Fruit fly (Drosophila melanogaster) whole organism, embryonic: Measurements from ENCODE around the gene fbl.
A peak's percentile ranks its signal among the peaks of the same experiment; 100 is the strongest.

ENCODE experiments used
- CG1024 ChIP-seq: fragments of 200-800 bp; sonication (Bioruptor generic); IDR thresholded peaks from 2 replicates; pipeline ENCODE4 v1.3.6; 2022; ENCODE audit warnings: missing biosample characterization, missing genetic modification characterization
- CG12104 ChIP-seq: fragments of 200-800 bp; sonication (Bioruptor generic); optimal IDR thresholded peaks from 3 replicates; lab custom pipeline; 2016; ENCODE audit warnings: missing biosample characterization, missing genetic modification characterization
- CG14667 ChIP-seq: fragments of 200-800 bp; sonication (Bioruptor generic); IDR thresholded peaks from 2 replicates; pipeline ENCODE4 v1.3.6; 2022; ENCODE audit warnings: missing biosample characterization, missing genetic modification characterization
- CG15479 ChIP-seq: fragments of 200-800 bp; sonication (Bioruptor generic); optimal IDR thresholded peaks from 3 replicates; lab custom pipeline; 2019; ENCODE audit warnings: missing biosample characterization, mild to moderate bottlenecking, missing genetic modification characterization, moderate library complexity
- CG15514 ChIP-seq: fragments of 200-800 bp; sonication (Bioruptor generic); optimal IDR thresholded peaks from 3 replicates; lab custom pipeline; 2017; ENCODE audit warnings: missing biosample characterization, missing genetic modification characterization, mild to moderate bottlenecking, moderate library complexity, missing genetic modification reagents
- CG16813 ChIP-seq: fragments of 200-800 bp; sonication (Bioruptor generic); IDR thresholded peaks from 3 replicates; pipeline ENCODE4 v1.3.6; 2022; ENCODE audit warnings: missing biosample characterization, missing genetic modification characterization; ENCODE audit not compliant: partially characterized antibody
- CG2116 ChIP-seq: fragments of 200-800 bp; sonication (Bioruptor generic); optimal IDR thresholded peaks from 3 replicates; lab custom pipeline; 2018; ENCODE audit warnings: missing biosample characterization, mild to moderate bottlenecking, missing genetic modification characterization
- CG2875 ChIP-seq: fragments of 200-800 bp; sonication (Bioruptor generic); optimal IDR thresholded peaks from 2 replicates; lab custom pipeline; 2017; ENCODE audit warnings: missing biosample characterization, mild to moderate bottlenecking, missing genetic modification characterization, missing genetic modification reagents
- CG30403 ChIP-seq: fragments of 200-800 bp; sonication (Bioruptor generic); optimal IDR thresholded peaks from 3 replicates; lab custom pipeline; 2016; ENCODE audit warnings: missing biosample characterization, missing genetic modification characterization
- CG3407 ChIP-seq: fragments of 200-800 bp; sonication (Bioruptor generic); optimal IDR thresholded peaks from 2 replicates; lab custom pipeline; 2018; ENCODE audit warnings: missing biosample characterization, mild to moderate bottlenecking, missing genetic modification characterization
- CG4707 ChIP-seq: fragments of 200-800 bp; sonication (Bioruptor generic); optimal IDR thresholded peaks from 2 replicates; lab custom pipeline; 2018; ENCODE audit warnings: missing biosample characterization, mild to moderate bottlenecking, missing genetic modification characterization, moderate library complexity
- CG4854 ChIP-seq: fragments of 200-800 bp; sonication (Bioruptor generic); optimal IDR thresholded peaks from 2 replicates; lab custom pipeline; 2016; ENCODE audit warnings: missing biosample characterization, missing genetic modification characterization, inconsistent platforms
- CG6254 ChIP-seq: fragments of 200-800 bp; sonication (Bioruptor generic); optimal IDR thresholded peaks from 3 replicates; lab custom pipeline; 2017; ENCODE audit warnings: mild to moderate bottlenecking, missing biosample characterization, missing genetic modification reagents, missing genetic modification characterization
- Chrac-16 ChIP-seq: fragments of 200-800 bp; sonication (Bioruptor generic); optimal IDR thresholded peaks from 3 replicates; lab custom pipeline; 2016; ENCODE audit warnings: missing biosample characterization, missing genetic modification characterization
- CkIIα-i1 ChIP-seq: fragments of 200-800 bp; sonication (Bioruptor generic); IDR thresholded peaks from 2 replicates; pipeline ENCODE4 v1.3.6; 2022; ENCODE audit warnings: missing biosample characterization, missing genetic modification characterization
- CoRest ChIP-seq: fragments of 200-800 bp; sonication (Bioruptor generic); optimal IDR thresholded peaks from 3 replicates; lab custom pipeline; 2018; ENCODE audit warnings: missing biosample characterization, mild to moderate bottlenecking, missing genetic modification characterization, moderate library complexity
- Fer1 ChIP-seq: fragments of 200-800 bp; sonication (Bioruptor generic); optimal IDR thresholded peaks from 2 replicates; lab custom pipeline; 2017; ENCODE audit warnings: missing biosample characterization, mild to moderate bottlenecking, missing genetic modification characterization
- Fer2 ChIP-seq: fragments of 200-800 bp; sonication (Bioruptor generic); optimal IDR thresholded peaks from 2 replicates; lab custom pipeline; 2018; ENCODE audit warnings: missing biosample characterization, mild to moderate bottlenecking, missing genetic modification characterization, moderate library complexity
- HmgZ ChIP-seq: fragments of 200-800 bp; sonication (Bioruptor generic); optimal IDR thresholded peaks from 2 replicates; lab custom pipeline; 2018; ENCODE audit warnings: missing biosample characterization, mild to moderate bottlenecking, missing genetic modification characterization
- MESR4 ChIP-seq: fragments of 200-800 bp; sonication (Bioruptor generic); optimal IDR thresholded peaks from 2 replicates; lab custom pipeline; 2018; ENCODE audit warnings: missing biosample characterization, mild to moderate bottlenecking, missing genetic modification characterization, moderate library complexity
- Max ChIP-seq: fragments of 200-800 bp; sonication (Bioruptor generic); optimal IDR thresholded peaks from 2 replicates; lab custom pipeline; 2016; ENCODE audit warnings: missing biosample characterization, mild to moderate bottlenecking, missing genetic modification characterization
- NC2β ChIP-seq: fragments of 200-800 bp; sonication (Bioruptor generic); optimal IDR thresholded peaks from 2 replicates; lab custom pipeline; 2016; ENCODE audit warnings: missing biosample characterization, missing genetic modification characterization
- NFAT ChIP-seq: fragments of 200-800 bp; sonication (Bioruptor generic); IDR thresholded peaks from 2 replicates; pipeline ENCODE4 v1.3.6; 2022; ENCODE audit warnings: missing biosample characterization, missing genetic modification characterization
- Nf-YC ChIP-seq: fragments of 200-800 bp; optimal IDR thresholded peaks from 3 replicates; lab custom pipeline; 2019; ENCODE audit warnings: missing biosample characterization, mild to moderate bottlenecking, missing genetic modification characterization, moderate library complexity
- Pdp1 ChIP-seq, 2 experiments: fragments of 200-800 bp; sonication (Bioruptor generic); optimal IDR thresholded peaks; 3 replicates each; lab custom pipeline; 2016; ENCODE audit warnings: missing biosample characterization in 2 of 2, missing genetic modification characterization in 2 of 2, mild to moderate bottlenecking in 1 of 2, moderate library complexity in 1 of 2
- Ravus ChIP-seq: fragments of 200-800 bp; sonication (Bioruptor generic); IDR thresholded peaks from 2 replicates; pipeline ENCODE4 v1.3.6; 2022; ENCODE audit warnings: missing biosample characterization, missing genetic modification characterization
- Scr ChIP-seq: fragments of 200-800 bp; sonication (Bioruptor generic); IDR thresholded peaks from 2 replicates; pipeline ENCODE4 v1.3.6; 2022; ENCODE audit warnings: missing biosample characterization, missing genetic modification characterization; ENCODE audit not compliant: partially characterized antibody
- Ssrp ChIP-seq: fragments of 200-800 bp; sonication (Bioruptor generic); optimal IDR thresholded peaks from 2 replicates; lab custom pipeline; 2018; ENCODE audit warnings: missing biosample characterization, mild to moderate bottlenecking, missing genetic modification characterization, moderate library complexity
- cg ChIP-seq: fragments of 200-800 bp; sonication (Bioruptor generic); optimal IDR thresholded peaks from 3 replicates; lab custom pipeline; 2019; ENCODE audit warnings: missing biosample characterization, mild to moderate bottlenecking, missing genetic modification characterization, moderate library complexity
- crc ChIP-seq: fragments of 200-800 bp; sonication (Bioruptor generic); optimal IDR thresholded peaks from 2 replicates; lab custom pipeline; 2016; ENCODE audit warnings: missing biosample characterization, missing genetic modification characterization
- dimm ChIP-seq: fragments of 200-800 bp; sonication (Bioruptor generic); IDR thresholded peaks from 2 replicates; pipeline ENCODE4 v1.3.6; 2022; ENCODE audit warnings: missing biosample characterization, missing genetic modification characterization
- fd3F ChIP-seq: fragments of 200-800 bp; sonication (Bioruptor generic); optimal IDR thresholded peaks from 2 replicates; lab custom pipeline; 2018; ENCODE audit warnings: missing biosample characterization, mild to moderate bottlenecking, missing genetic modification characterization, moderate library complexity
- fru ChIP-seq: fragments of >200 bp; optimal IDR thresholded peaks from 2 replicates; lab custom pipeline; 2017
- gsb ChIP-seq: fragments of 200-800 bp; sonication (Bioruptor generic); IDR thresholded peaks from 2 replicates; pipeline ENCODE4 v1.3.6; 2022; ENCODE audit warnings: missing biosample characterization, missing genetic modification characterization
- hth ChIP-seq: fragments of >200 bp; optimal IDR thresholded peaks from 2 replicates; lab custom pipeline; 2017; ENCODE audit warnings: inconsistent platforms
- nerfin-1 ChIP-seq: fragments of 200-800 bp; sonication (Bioruptor generic); optimal IDR thresholded peaks from 3 replicates; lab custom pipeline; 2019; ENCODE audit warnings: missing biosample characterization, mild to moderate bottlenecking, missing genetic modification characterization, moderate library complexity
- nom ChIP-seq: fragments of 200-800 bp; sonication (Bioruptor generic); optimal IDR thresholded peaks from 2 replicates; lab custom pipeline; 2017; ENCODE audit warnings: missing biosample characterization, missing genetic modification characterization, mild to moderate bottlenecking, moderate library complexity, missing genetic modification reagents
- ranshi ChIP-seq: fragments of 200-800 bp; sonication (Bioruptor generic); IDR thresholded peaks from 2 replicates; pipeline ENCODE4 v1.3.6; 2022; ENCODE audit warnings: missing biosample characterization, missing genetic modification characterization
- sd ChIP-seq: fragments of 200-800 bp; sonication (Bioruptor generic); optimal IDR thresholded peaks from 3 replicates; lab custom pipeline; 2018; ENCODE audit warnings: missing biosample characterization, mild to moderate bottlenecking, missing genetic modification characterization, moderate library complexity
- sna ChIP-seq: fragments of 200-800 bp; sonication (Bioruptor generic); IDR thresholded peaks from 2 replicates; pipeline ENCODE4 v1.3.6; 2022; ENCODE audit warnings: missing biosample characterization, missing genetic modification characterization; ENCODE audit not compliant: partially characterized antibody
- so ChIP-seq: fragments of 200-800 bp; sonication (Bioruptor generic); IDR thresholded peaks from 3 replicates; pipeline ENCODE4 v1.3.6; 2022; ENCODE audit warnings: missing biosample characterization, missing genetic modification characterization
- sqz ChIP-seq: fragments of 200-800 bp; sonication (Bioruptor generic); optimal IDR thresholded peaks from 3 replicates; lab custom pipeline; 2018; ENCODE audit warnings: missing biosample characterization, mild to moderate bottlenecking, missing genetic modification characterization
- sr ChIP-seq: fragments of 200-800 bp; sonication (Bioruptor generic); IDR thresholded peaks from 3 replicates; pipeline ENCODE4 v1.3.6; 2022; ENCODE audit warnings: missing biosample characterization, missing genetic modification characterization
- tna ChIP-seq: fragments of 200-800 bp; sonication (Bioruptor generic); IDR thresholded peaks from 2 replicates; pipeline ENCODE4 v1.3.6; 2022; ENCODE audit warnings: missing biosample characterization, missing genetic modification characterization; ENCODE audit not compliant: partially characterized antibody
- trh ChIP-seq: fragments of 200-800 bp; sonication (Bioruptor generic); optimal IDR thresholded peaks from 2 replicates; lab custom pipeline; 2016; ENCODE audit warnings: missing biosample characterization, missing genetic modification characterization
- vvl ChIP-seq: fragments of 200-800 bp; sonication (Bioruptor generic); IDR thresholded peaks from 2 replicates; pipeline ENCODE4 v1.3.6; 2022; ENCODE audit warnings: missing biosample characterization, missing genetic modification characterization
- z ChIP-seq: fragments of 200-800 bp; sonication (Bioruptor generic); IDR thresholded peaks from 3 replicates; pipeline ENCODE4 v1.3.6; 2022; ENCODE audit warnings: missing biosample characterization, missing genetic modification characterization

The fbl gene

DNA sequence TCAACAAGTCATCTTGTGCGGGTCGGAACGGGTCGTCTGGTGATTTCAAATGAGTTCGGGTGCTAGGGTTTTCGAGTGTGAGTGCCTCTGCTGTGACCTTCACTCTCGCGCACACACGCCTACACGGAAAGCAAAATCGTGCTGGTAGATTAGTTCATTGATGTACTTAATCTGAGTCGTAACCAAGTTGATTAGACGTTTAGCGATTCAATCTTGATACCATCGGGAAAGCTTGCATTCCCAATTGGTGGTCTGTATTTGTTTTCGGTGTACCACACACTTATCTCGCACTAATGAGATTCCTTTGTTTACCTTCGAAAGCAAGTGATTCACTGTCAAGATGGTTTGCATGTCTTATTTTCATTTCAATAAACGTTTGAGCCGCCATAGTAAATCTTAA, 4.8 kb downstream of the fbl start (continued):
- TF ChIP-seq sqz (GFP tag; lab: Kevin White, UChicago) (no peak), Ssrp (tag; lab: Kevin White, UChicago) (no peak), CG4707 (GFP tag; lab: Kevin White, UChicago) (no peak), MESR4 (no peak), cg (GFP tag; lab: Kevin White, UChicago) (no peak), sd (tag; lab: Kevin White, UChicago) (peak; percentile 72), Fer1 (GFP tag; lab: Kevin White, UChicago) (peak; percentile 59), trh (GFP tag; lab: Kevin White, UChicago) (no peak), Chrac-16 (no peak), HmgZ (tag; lab: Kevin White, UChicago) (peak; percentile 42), CG15479 (GFP tag; lab: Kevin White, UChicago) (peak; percentile 26), sr (0 out of 3 replicates have a peak, but pooled peaks have one; percentile 35), NC2β (GFP tag; lab: Kevin White, UChicago) (peak; percentile 6), nerfin-1 (no peak), CG3407 (GFP tag; lab: Kevin White, UChicago) (no peak), tna (GFP tag; lab: Robert Waterston, UW) (no peak), Ravus (no peak), CG14667 (GFP tag; lab: Robert Waterston, UW) (no peak; the same call in 1 of the 2 replicates), z (GFP tag; lab: Robert Waterston, UW) (no peak), NFAT (no peak; the same call in 1 of the 2 replicates), ranshi (GFP tag; lab: Robert Waterston, UW) (peak; percentile 48), CG2116 (GFP tag; lab: Kevin White, UChicago) (no peak), CG2875 (GFP tag; lab: Kevin White, UChicago) (no peak), CG15514 (GFP tag; lab: Kevin White, UChicago) (peak; percentile 40), CG12104 (GFP tag; lab: Kevin White, UChicago) (no peak), Nf-YC (tag; lab: Kevin White, UChicago) (no peak), so (GFP tag; lab: Robert Waterston, UW) (peak; percentile 66; the same call in 2 of the 3 replicates), sna (GFP tag; lab: Robert Waterston, UW) (no peak), dimm (no peak; the same call in 1 of the 2 replicates), CG4854 (GFP tag; lab: Kevin White, UChicago) (no peak), nom (GFP tag; lab: Kevin White, UChicago) (no peak), fd3F (GFP tag; lab: Kevin White, UChicago) (peak; percentile 28), vvl (peak; percentile 69), crc (GFP tag; lab: Kevin White, UChicago) (no peak), fru (no peak), CoRest (tag; lab: Kevin White, UChicago) (peak; percentile 21), CkIIα-i1 (GFP tag; lab: Robert Waterston, UW) (no peak), CG6254 (GFP tag; lab: Kevin White, UChicago) (no peak), CG30403 (GFP tag; lab: Kevin White, UChicago) (peak; percentile 31), hth (no peak), gsb (GFP tag; lab: Robert Waterston, UW) (no peak), CG16813 (no peak), Scr (no peak), CG1024 (GFP tag; lab: Robert Waterston, UW) (peak; percentile 3; the same call in 1 of the 2 replicates), Max (GFP tag; lab: Kevin White, UChicago) (peak; percentile 24), Fer2 (tag; lab: Kevin White, UChicago) (no peak), Pdp1 (GFP tag; optimal IDR thresholded peaks at IDR 0.05; lab: Kevin White, UChicago) (peak in 1 of 2 experiments; percentile 56)
